Fruit fly (Drosophila melanogaster): ENCODE results near the gene Rpn1.

Rpn1 gene

DNA sequence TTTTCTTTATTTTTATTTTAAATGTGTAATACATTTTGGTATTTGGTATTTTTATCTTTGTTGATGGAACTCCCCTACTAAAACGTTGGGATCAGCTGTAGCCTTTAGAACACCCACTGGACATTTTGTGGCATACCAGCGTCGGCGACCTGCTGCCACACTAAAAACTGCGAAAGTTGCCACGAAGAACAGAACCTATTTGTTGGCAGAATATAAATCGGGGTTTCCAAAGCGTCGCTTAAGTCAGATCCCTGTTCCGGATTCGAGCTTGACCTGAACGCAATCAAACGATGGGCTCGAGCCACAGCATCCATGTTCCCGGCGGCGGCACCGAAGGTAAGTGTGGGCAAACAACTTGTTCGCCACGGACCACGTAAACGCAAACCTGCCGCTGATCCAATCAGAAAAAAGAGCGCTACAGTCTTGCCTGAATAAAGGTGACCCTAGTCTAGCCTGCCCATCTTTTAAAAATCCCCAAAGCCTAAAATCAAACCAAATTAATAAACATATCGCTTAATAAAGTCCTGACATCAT is 10.0 kb downstream of the Rpn1 start, which contains the start of gene Grasp65:
Gene Grasp65, plus strand, starts transcription at position 173 of the 534 bp plus-strand sequence.
- TF ChIP-seq CG33017 (tag; optimal IDR thresholded peaks at IDR 0.05) (peak; percentile 13), CG7101 (tag; optimal IDR thresholded peaks at IDR 0.05) (peak; percentile 31), Hr96 (GFP tag; optimal IDR thresholded peaks at IDR 0.05) (no peak), CG7045 (GFP tag; optimal IDR thresholded peaks at IDR 0.05) (peak; percentile 4), CG11617 (GFP tag; optimal IDR thresholded peaks at IDR 0.05) (peak; percentile 17), tj (GFP tag; optimal IDR thresholded peaks at IDR 0.05) (peak; percentile 22), Mnt (GFP tag; optimal IDR thresholded peaks at IDR 0.05) (no peak), bab1 (GFP tag; optimal IDR thresholded peaks at IDR 0.05) (peak; percentile 67), cic (GFP tag; optimal IDR thresholded peaks at IDR 0.05) (peak; percentile 27)

DNA sequence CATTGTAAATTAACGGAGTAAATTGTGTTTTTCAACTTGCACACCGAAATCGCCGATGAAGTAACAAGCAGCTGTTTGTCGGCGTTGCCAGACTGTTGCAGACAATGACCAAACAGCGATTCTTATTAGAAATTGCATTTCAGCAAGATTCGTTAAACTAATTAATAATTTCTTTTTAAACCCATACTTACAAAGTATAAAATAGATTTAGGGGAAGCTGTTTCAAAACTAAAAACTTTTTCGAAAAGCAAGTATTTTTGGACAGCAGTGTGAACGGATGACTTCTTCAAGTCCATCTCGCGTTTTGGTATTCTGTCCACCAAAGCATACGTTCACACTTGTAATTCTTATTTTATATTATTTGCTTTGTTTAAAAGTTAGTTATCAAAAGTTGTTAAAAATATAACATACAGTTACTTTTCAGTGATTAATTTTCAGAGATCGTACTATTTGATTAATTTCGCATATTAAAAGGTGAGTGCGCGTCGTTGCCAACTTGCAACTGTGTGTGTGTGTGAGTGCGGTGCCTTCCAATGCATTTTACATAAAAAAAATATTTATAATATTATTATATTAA is 13.7 kb downstream of the Rpn1 start, which contains the start of the genes CG8004 and RhoGDI:
Gene CG8004, minus strand, starts transcription at position 74 of the 577 bp plus-strand sequence.
Gene RhoGDI, plus strand, starts transcription at position 309 of the 577 bp plus-strand sequence.
- TF ChIP-seq bab1 (GFP tag; optimal IDR thresholded peaks at IDR 0.05): peak; percentile 66
- TF ChIP-seq pad (GFP tag; optimal IDR thresholded peaks at IDR 0.05): no peak
- peak; percentile 65 for TF ChIP-seq CG33017 (tag; optimal IDR thresholded peaks at IDR 0.05)
- peak; percentile 28 for TF ChIP-seq Clk (GFP tag; optimal IDR thresholded peaks at IDR 0.05)
- no peak for TF ChIP-seq kay (GFP tag; ENCODE audit: borderline replicate concordance)
- TF ChIP-seq CG14711 (tag; optimal IDR thresholded peaks at IDR 0.05): peak; percentile 74
- TF ChIP-seq tj (GFP tag; optimal IDR thresholded peaks at IDR 0.05): peak; percentile 7
- peak; percentile 6 for TF ChIP-seq Crg-1 (GFP tag; optimal IDR thresholded peaks at IDR 0.05)
- TF ChIP-seq CG11617 (GFP tag; optimal IDR thresholded peaks at IDR 0.05): peak; percentile 62
- peak; percentile 43 for TF ChIP-seq CG12768 (GFP tag; optimal IDR thresholded peaks at IDR 0.05)
- no peak for TF ChIP-seq cic (GFP tag; optimal IDR thresholded peaks at IDR 0.05)
- no peak for TF ChIP-seq Mnt (GFP tag; optimal IDR thresholded peaks at IDR 0.05)
- peak; percentile 79 for TF ChIP-seq CG1620 (GFP tag; optimal IDR thresholded peaks at IDR 0.05)
- TF ChIP-seq CG7045 (GFP tag; optimal IDR thresholded peaks at IDR 0.05): peak; percentile 42
- no peak for TF ChIP-seq cnc (optimal IDR thresholded peaks at IDR 0.05)
- no peak for TF ChIP-seq CG5204 (GFP tag; optimal IDR thresholded peaks at IDR 0.05)
- peak; percentile 75 for TF ChIP-seq CG7101 (tag; optimal IDR thresholded peaks at IDR 0.05)
- TF ChIP-seq Hr96 (GFP tag; optimal IDR thresholded peaks at IDR 0.05): peak; percentile 63
- peak; percentile 31 for TF ChIP-seq ovo (GFP tag; optimal IDR thresholded peaks at IDR 0.05)
- peak; percentile 76 for TF ChIP-seq toe (GFP tag; optimal IDR thresholded peaks at IDR 0.05)

DNA sequence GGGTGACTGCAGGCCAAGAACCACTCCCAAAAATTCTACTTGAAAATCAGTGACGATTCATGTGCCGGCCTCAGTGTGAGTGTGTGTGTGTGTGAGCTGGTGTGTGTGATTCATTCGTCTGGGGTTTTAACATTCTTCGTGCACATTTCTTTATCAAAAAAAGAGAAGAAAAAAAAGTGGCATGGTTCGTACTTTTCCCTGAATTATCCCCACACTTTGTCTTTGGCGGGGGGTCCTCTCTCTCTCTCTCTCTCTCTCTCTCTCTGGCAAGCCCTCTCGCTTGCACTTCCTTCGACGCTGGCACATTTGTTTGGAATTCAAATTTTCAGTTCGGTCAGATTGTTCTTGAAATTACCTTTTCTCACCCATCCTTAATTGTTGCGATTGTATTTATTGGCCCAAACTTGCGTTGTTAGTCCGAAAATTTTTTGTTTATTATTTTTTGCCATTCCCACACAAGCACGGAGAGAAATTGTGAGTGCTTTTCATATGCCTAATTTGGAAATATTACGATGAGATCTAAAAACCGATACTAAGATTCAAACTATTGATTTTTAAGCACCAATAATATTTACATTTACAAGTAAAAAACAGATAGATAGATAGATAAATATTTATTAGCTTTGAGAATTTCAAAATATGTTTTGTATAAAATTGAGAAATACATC is 14.3 kb downstream of the Rpn1 start:
- TF ChIP-seq kay (GFP tag; ENCODE audit: borderline replicate concordance) (no peak), Clk (GFP tag; optimal IDR thresholded peaks at IDR 0.05) (no peak), cnc (optimal IDR thresholded peaks at IDR 0.05) (no peak), pad (GFP tag; optimal IDR thresholded peaks at IDR 0.05) (no peak), tj (GFP tag; optimal IDR thresholded peaks at IDR 0.05) (peak; percentile 19), CG1620 (GFP tag; optimal IDR thresholded peaks at IDR 0.05) (no peak), CG11617 (GFP tag; optimal IDR thresholded peaks at IDR 0.05) (peak; percentile 26), toe (GFP tag; optimal IDR thresholded peaks at IDR 0.05) (no peak), CG7045 (GFP tag; optimal IDR thresholded peaks at IDR 0.05) (no peak), Mnt (GFP tag; optimal IDR thresholded peaks at IDR 0.05) (no peak), cic (GFP tag; optimal IDR thresholded peaks at IDR 0.05) (peak; percentile 19), CG5204 (GFP tag; optimal IDR thresholded peaks at IDR 0.05) (no peak), bab1 (GFP tag; optimal IDR thresholded peaks at IDR 0.05) (no peak), CG7101 (tag; optimal IDR thresholded peaks at IDR 0.05) (peak; percentile 10), ovo (GFP tag; optimal IDR thresholded peaks at IDR 0.05) (no peak), CG33017 (tag; optimal IDR thresholded peaks at IDR 0.05) (no peak), CG14711 (tag; optimal IDR thresholded peaks at IDR 0.05) (peak; percentile 23), CG12768 (GFP tag; optimal IDR thresholded peaks at IDR 0.05) (no peak), Hr96 (GFP tag; optimal IDR thresholded peaks at IDR 0.05) (no peak), Crg-1 (GFP tag; optimal IDR thresholded peaks at IDR 0.05) (no peak)

DNA sequence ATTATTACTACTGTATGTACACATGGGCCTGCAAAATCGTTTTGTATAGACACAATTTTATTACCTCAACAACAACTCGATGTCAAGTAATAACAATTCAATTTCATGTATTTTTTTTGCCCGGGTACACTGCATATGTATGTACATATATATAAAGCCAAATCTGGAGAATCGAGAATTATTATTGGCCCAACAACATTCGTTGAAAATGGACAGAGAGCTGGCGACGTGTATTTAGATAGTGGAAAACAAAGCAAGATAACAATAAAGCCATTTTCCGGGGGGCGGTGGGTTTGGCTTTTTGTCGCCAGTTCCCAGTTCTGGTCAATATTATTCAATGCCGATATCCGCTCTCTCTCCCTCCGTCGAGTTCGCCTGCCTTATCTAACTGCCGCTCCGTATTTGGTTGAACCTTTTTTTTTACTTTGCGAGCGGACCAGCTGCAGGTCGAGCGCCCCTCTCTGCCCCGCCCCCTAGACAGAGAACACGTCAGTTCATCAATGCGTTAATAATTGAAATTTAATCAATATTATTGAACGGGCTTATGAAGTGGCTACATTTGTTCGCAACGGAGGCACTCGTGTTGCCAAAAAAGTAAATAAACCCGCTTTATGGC is 15.0 kb downstream of the Rpn1 start:
- no peak for TF ChIP-seq Hr96 (GFP tag; optimal IDR thresholded peaks at IDR 0.05)
- TF ChIP-seq ovo (GFP tag; optimal IDR thresholded peaks at IDR 0.05): peak; percentile 17
- no peak for TF ChIP-seq cnc (optimal IDR thresholded peaks at IDR 0.05)
- TF ChIP-seq toe (GFP tag; optimal IDR thresholded peaks at IDR 0.05): no peak
- no peak for TF ChIP-seq CG7101 (tag; optimal IDR thresholded peaks at IDR 0.05)
- no peak for TF ChIP-seq CG14711 (tag; optimal IDR thresholded peaks at IDR 0.05)
- TF ChIP-seq CG11617 (GFP tag; optimal IDR thresholded peaks at IDR 0.05): no peak
- TF ChIP-seq pad (GFP tag; optimal IDR thresholded peaks at IDR 0.05): no peak
- TF ChIP-seq cic (GFP tag; optimal IDR thresholded peaks at IDR 0.05): peak; percentile 89
- peak; percentile 97 for TF ChIP-seq kay (GFP tag; ENCODE audit: borderline replicate concordance)
- TF ChIP-seq CG12768 (GFP tag; optimal IDR thresholded peaks at IDR 0.05): peak; percentile 54
- TF ChIP-seq CG7045 (GFP tag; optimal IDR thresholded peaks at IDR 0.05): peak; percentile 30
- TF ChIP-seq bab1 (GFP tag; optimal IDR thresholded peaks at IDR 0.05): no peak
- no peak for TF ChIP-seq CG1620 (GFP tag; optimal IDR thresholded peaks at IDR 0.05)
- TF ChIP-seq CG5204 (GFP tag; optimal IDR thresholded peaks at IDR 0.05): no peak
- no peak for TF ChIP-seq tj (GFP tag; optimal IDR thresholded peaks at IDR 0.05)
- no peak for TF ChIP-seq Crg-1 (GFP tag; optimal IDR thresholded peaks at IDR 0.05)
- TF ChIP-seq Mnt (GFP tag; optimal IDR thresholded peaks at IDR 0.05): peak; percentile 56
- no peak for TF ChIP-seq Clk (GFP tag; optimal IDR thresholded peaks at IDR 0.05)
- TF ChIP-seq CG33017 (tag; optimal IDR thresholded peaks at IDR 0.05): no peak

DNA sequence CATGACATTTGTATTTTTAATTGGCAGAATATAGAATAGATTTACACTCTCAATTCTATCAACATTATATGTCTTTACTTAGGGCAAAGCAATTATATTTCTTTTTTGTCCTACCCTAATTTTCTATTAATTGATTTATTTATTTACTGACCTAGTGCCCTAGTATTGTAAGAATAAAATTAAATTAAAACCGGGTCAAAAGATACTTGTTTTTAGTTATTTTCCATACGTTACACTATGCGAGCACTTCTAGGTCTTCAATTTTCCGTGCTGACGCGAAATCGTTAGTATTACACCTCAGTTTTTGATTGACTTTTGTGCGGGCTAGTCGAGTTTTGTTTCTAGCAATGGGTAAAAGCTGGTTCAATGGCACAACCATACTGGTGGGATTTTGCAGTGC is 16.5 kb downstream of the Rpn1 start, which contains the start of gene CG46462:
Gene CG46462, plus strand, starts transcription at position 301 of the 400 bp plus-strand sequence.
- no peak for TF ChIP-seq Mnt (GFP tag; optimal IDR thresholded peaks at IDR 0.05)
- no peak for TF ChIP-seq pad (GFP tag; optimal IDR thresholded peaks at IDR 0.05)
- TF ChIP-seq tj (GFP tag; optimal IDR thresholded peaks at IDR 0.05): no peak
- no peak for TF ChIP-seq Crg-1 (GFP tag; optimal IDR thresholded peaks at IDR 0.05)
- no peak for TF ChIP-seq CG33017 (tag; optimal IDR thresholded peaks at IDR 0.05)
- no peak for TF ChIP-seq bab1 (GFP tag; optimal IDR thresholded peaks at IDR 0.05)
- no peak for TF ChIP-seq cnc (optimal IDR thresholded peaks at IDR 0.05)
- TF ChIP-seq CG12768 (GFP tag; optimal IDR thresholded peaks at IDR 0.05): no peak
- TF ChIP-seq CG1620 (GFP tag; optimal IDR thresholded peaks at IDR 0.05): no peak
- no peak for TF ChIP-seq kay (GFP tag; ENCODE audit: borderline replicate concordance)
- TF ChIP-seq Clk (GFP tag; optimal IDR thresholded peaks at IDR 0.05): no peak
- TF ChIP-seq cic (GFP tag; optimal IDR thresholded peaks at IDR 0.05): no peak
- no peak for TF ChIP-seq CG11617 (GFP tag; optimal IDR thresholded peaks at IDR 0.05)
- TF ChIP-seq CG14711 (tag; optimal IDR thresholded peaks at IDR 0.05): no peak
- no peak for TF ChIP-seq ovo (GFP tag; optimal IDR thresholded peaks at IDR 0.05)
- no peak for TF ChIP-seq CG7045 (GFP tag; optimal IDR thresholded peaks at IDR 0.05)
- no peak for TF ChIP-seq CG7101 (tag; optimal IDR thresholded peaks at IDR 0.05)
- TF ChIP-seq toe (GFP tag; optimal IDR thresholded peaks at IDR 0.05): no peak
